Worm (Caenorhabditis elegans): ENCODE data around the gene prp-8.
A peak's percentile ranks its signal among the peaks of the same experiment; 100 is the strongest.

The prp-8 gene

DNA sequence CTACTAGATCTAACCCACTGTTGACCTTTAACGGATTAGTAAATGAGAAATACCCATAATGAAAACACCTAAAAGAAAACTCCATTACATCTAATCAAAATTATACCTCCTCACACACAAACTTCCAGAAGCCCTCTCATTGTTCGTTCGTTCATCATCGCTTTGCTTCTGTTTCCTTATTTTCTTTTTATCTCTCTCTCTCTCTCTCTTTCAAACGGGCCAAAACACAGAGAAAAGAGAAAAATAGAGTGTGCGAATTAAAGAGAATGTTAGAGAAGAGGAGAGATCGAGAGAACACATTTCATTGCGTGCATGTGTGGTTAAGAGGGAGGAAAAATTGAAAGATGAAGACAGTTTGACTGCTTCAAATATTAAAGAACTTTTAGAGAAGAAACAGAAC lies 39.9 kb upstream of the prp-8 start (continued):
- TF ChIP-seq F10B5.3 (tag; optimal IDR thresholded peaks at IDR 0.05), result no peak
- no peak for TF ChIP-seq attf-4 (tag; optimal IDR thresholded peaks at IDR 0.05)
- peak; percentile 53 for TF ChIP-seq hmg-1.1 (GFP tag; IDR thresholded peaks at IDR 0.05)
- peak; percentile 64 to 91 for TF ChIP-seq lsy-2 (tag; optimal IDR thresholded peaks at IDR 0.05)
- peak; percentile 76 for TF ChIP-seq nhr-28 (tag; optimal IDR thresholded peaks at IDR 0.05)
- TF ChIP-seq lim-7 (GFP tag; IDR thresholded peaks at IDR 0.05), result no peak

ce11 chrIII:8125234-8125633 lies 38.9 kb upstream of the prp-8 start:
- TF ChIP-seq mdt-29 (GFP tag; IDR thresholded peaks at IDR 0.05) (no peak), dpl-1 (GFP tag; optimal IDR thresholded peaks at IDR 0.05) (peak; percentile 19), daf-16 (GFP tag; optimal IDR thresholded peaks at IDR 0.05) (no peak), daf-16 (tag; optimal IDR thresholded peaks at IDR 0.05) (peak; percentile 59), lir-3 (tag; optimal IDR thresholded peaks at IDR 0.05) (no peak), sdz-12 (GFP tag; optimal IDR thresholded peaks at IDR 0.05) (no peak), dve-1 (tag; optimal IDR thresholded peaks at IDR 0.05; ENCODE audit: insufficient read depth) (peak; percentile 79), ama-1 (optimal IDR thresholded peaks at IDR 0.05) (no peak), mes-2 (tag; optimal IDR thresholded peaks at IDR 0.05; ENCODE audit: poor library complexity, severe bottlenecking) (peak; percentile 73), lin-38 (GFP tag; IDR thresholded peaks at IDR 0.05) (peak; percentile 45; the same call in 1 of the 2 replicates), aha-1 (tag) (peak; percentile 35), nhr-6 (tag; optimal IDR thresholded peaks at IDR 0.05) (peak; percentile 22), T20F7.1 (GFP tag; optimal IDR thresholded peaks at IDR 0.05) (no peak), daf-8 (GFP tag; IDR thresholded peaks at IDR 0.05) (no peak), fkh-10 (GFP tag; optimal IDR thresholded peaks at IDR 0.05) (no peak), php-3 (GFP tag; IDR thresholded peaks at IDR 0.05) (peak; percentile 55; the same call in 1 of the 2 replicates), zip-2 (tag; optimal IDR thresholded peaks at IDR 0.05) (peak; percentile 36), lsy-2 (tag; optimal IDR thresholded peaks at IDR 0.05) (peak in 1 of 2 experiments; percentile 79), mep-1 (tag; optimal IDR thresholded peaks at IDR 0.05) (peak; percentile 63), hmg-1.1 (GFP tag; IDR thresholded peaks at IDR 0.05) (peak; percentile 61), hlh-30 (tag; optimal IDR thresholded peaks at IDR 0.05; ENCODE audit: insufficient read depth) (peak; percentile 27), lin-1 (GFP tag; IDR thresholded peaks at IDR 0.05) (no peak), nhr-48 (tag; optimal IDR thresholded peaks at IDR 0.05) (peak; percentile 50), zip-11 (GFP tag; IDR thresholded peaks at IDR 0.05) (no peak), saeg-2 (GFP tag; IDR thresholded peaks at IDR 0.05) (no peak), skn-1 (tag; optimal IDR thresholded peaks at IDR 0.05) (no peak), mdl-1 (tag; optimal IDR thresholded peaks at IDR 0.05) (peak in 1 of 2 experiments; percentile 39), nhr-28 (tag; optimal IDR thresholded peaks at IDR 0.05) (peak; percentile 72), daf-19 (GFP tag; conservative IDR thresholded peaks at IDR 0.05) (no peak), unc-39 (tag; optimal IDR thresholded peaks at IDR 0.05) (no peak), hlh-11 (tag; optimal IDR thresholded peaks at IDR 0.05) (peak; percentile 68), F44E2.7 (GFP tag; IDR thresholded peaks at IDR 0.05) (no peak), lin-29 (GFP tag; IDR thresholded peaks at IDR 0.05) (no peak), dmd-6 (GFP tag; IDR thresholded peaks at IDR 0.05) (peak; percentile 50; the same call in 1 of the 2 replicates), hif-1 (tag; optimal IDR thresholded peaks at IDR 0.05) (peak in 1 of 2 experiments; percentile 10), mxl-2 (GFP tag; conservative IDR thresholded peaks at IDR 0.05) (no peak), jun-1 (tag; optimal IDR thresholded peaks at IDR 0.05) (no peak), cey-2 (tag; optimal IDR thresholded peaks at IDR 0.05; ENCODE audit: borderline replicate concordance, insufficient read depth) (peak; percentile 65), unc-62 (GFP tag; optimal IDR thresholded peaks at IDR 0.05 in 1 of 2) (peak in 1 of 2 experiments; percentile 93), unc-62 (tag; optimal IDR thresholded peaks at IDR 0.05) (no peak), ztf-7 (tag; optimal IDR thresholded peaks at IDR 0.05) (no peak), nhr-111 (GFP tag; optimal IDR thresholded peaks at IDR 0.05) (no peak), nhr-11 (tag; optimal IDR thresholded peaks at IDR 0.05) (no peak), rbr-2 (tag; optimal IDR thresholded peaks at IDR 0.05) (peak; percentile 53)
